Worm (Caenorhabditis elegans): ENCODE results near the gene C44C10.11.

C44C10.11 gene

ce11 chrX:11711437-11712080 is 1.4 kb upstream of the C44C10.11 start:
- TF ChIP-seq nhr-10 (tag; optimal IDR thresholded peaks at IDR 0.05) (no peak), mbf-1 (tag; optimal IDR thresholded peaks at IDR 0.05) (no peak), unc-55 (GFP tag; optimal IDR thresholded peaks at IDR 0.05) (no peak), nhr-25 (tag; optimal IDR thresholded peaks at IDR 0.05) (no peak), lsy-2 (tag; optimal IDR thresholded peaks at IDR 0.05) (no peak), lin-11 (tag; optimal IDR thresholded peaks at IDR 0.05) (no peak), ceh-82 (tag; optimal IDR thresholded peaks at IDR 0.05) (no peak), sma-9 (GFP tag; optimal IDR thresholded peaks at IDR 0.05) (no peak), sma-9 (tag; optimal IDR thresholded peaks at IDR 0.05) (no peak), lin-39 (tag; optimal IDR thresholded peaks at IDR 0.05) (no peak), nhr-23 (tag; optimal IDR thresholded peaks at IDR 0.05) (no peak), nhr-77 (tag; optimal IDR thresholded peaks at IDR 0.05) (no peak), Y55F3AM.14 (GFP tag; optimal IDR thresholded peaks at IDR 0.05) (no peak), ama-1 (optimal IDR thresholded peaks at IDR 0.05) (no peak), elt-1 (tag; optimal IDR thresholded peaks at IDR 0.05) (no peak), unc-62 (GFP tag; optimal IDR thresholded peaks at IDR 0.05) (no peak), dmd-4 (tag; optimal IDR thresholded peaks at IDR 0.05) (no peak), ceh-16 (tag; optimal IDR thresholded peaks at IDR 0.05) (no peak), egl-27 (tag; optimal IDR thresholded peaks at IDR 0.05) (no peak)

- TF ChIP-seq nhr-237 (tag; optimal IDR thresholded peaks at IDR 0.05) (no peak), ztf-11 (tag; optimal IDR thresholded peaks at IDR 0.05) (no peak), nhr-6 (tag; optimal IDR thresholded peaks at IDR 0.05) (no peak), nhr-25 (tag; optimal IDR thresholded peaks at IDR 0.05) (no peak), sma-9 (GFP tag; optimal IDR thresholded peaks at IDR 0.05) (no peak), sma-9 (tag; optimal IDR thresholded peaks at IDR 0.05) (no peak), lin-39 (tag; optimal IDR thresholded peaks at IDR 0.05) (no peak), mbf-1 (tag; optimal IDR thresholded peaks at IDR 0.05) (no peak), ceh-16 (tag; optimal IDR thresholded peaks at IDR 0.05) (no peak), snpc-4 (tag; optimal IDR thresholded peaks at IDR 0.05) (no peak), nhr-21 (tag; optimal IDR thresholded peaks at IDR 0.05) (no peak), lin-11 (tag; optimal IDR thresholded peaks at IDR 0.05) (no peak), elt-3 (tag; optimal IDR thresholded peaks at IDR 0.05) (no peak)
Measured at ce11 chrX:11702236-11702635, 7.9 kb downstream of the C44C10.11 start, which contains the start of gene C44C10.3. Gene C44C10.3 (plus strand): TSS chrX:11702536.

- TF ChIP-seq R02D3.7 (tag; optimal IDR thresholded peaks at IDR 0.05), result no peak
- TF ChIP-seq gmeb-1 (tag; optimal IDR thresholded peaks at IDR 0.05), result no peak
- TF ChIP-seq ama-1 (optimal IDR thresholded peaks at IDR 0.05), result no peak
- TF ChIP-seq nhr-77 (tag; optimal IDR thresholded peaks at IDR 0.05), result no peak
- TF ChIP-seq ztf-11 (tag; optimal IDR thresholded peaks at IDR 0.05), result no peak
- no peak for TF ChIP-seq snpc-4 (tag; optimal IDR thresholded peaks at IDR 0.05)
- TF ChIP-seq ceh-82 (tag; optimal IDR thresholded peaks at IDR 0.05), result no peak
- no peak for TF ChIP-seq mab-5 (tag; optimal IDR thresholded peaks at IDR 0.05)
Measured at ce11 chrX:11700263-11700662, 9.9 kb downstream of the C44C10.11 start, which contains the start of gene C44C10.15. Gene C44C10.15 (minus strand): TSS chrX:11700363.

- TF ChIP-seq elt-3 (tag; optimal IDR thresholded peaks at IDR 0.05) (no peak), nhr-129 (tag; optimal IDR thresholded peaks at IDR 0.05) (no peak), blmp-1 (tag; optimal IDR thresholded peaks at IDR 0.05; ENCODE audit: insufficient read depth) (no peak), sma-9 (GFP tag; optimal IDR thresholded peaks at IDR 0.05) (no peak), sma-9 (tag; optimal IDR thresholded peaks at IDR 0.05) (no peak), fos-1 (tag; optimal IDR thresholded peaks at IDR 0.05) (no peak), nhr-12 (tag; optimal IDR thresholded peaks at IDR 0.05) (no peak), nhr-237 (tag; optimal IDR thresholded peaks at IDR 0.05) (no peak), ceh-16 (tag; optimal IDR thresholded peaks at IDR 0.05) (no peak), crh-2 (tag; optimal IDR thresholded peaks at IDR 0.05) (no peak), nhr-21 (tag; optimal IDR thresholded peaks at IDR 0.05) (no peak), Y55F3AM.14 (GFP tag; optimal IDR thresholded peaks at IDR 0.05) (no peak), F13H6.1 (tag; optimal IDR thresholded peaks at IDR 0.05) (no peak), ztf-1 (GFP tag; conservative IDR thresholded peaks at IDR 0.05) (no peak), ZK546.5 (tag; optimal IDR thresholded peaks at IDR 0.05) (no peak), nhr-25 (tag; optimal IDR thresholded peaks at IDR 0.05) (no peak)
Measured at ce11 chrX:11696696-11697095, 13.4 kb downstream of the C44C10.11 start, which contains the start of gene C44C10.12. Gene C44C10.12 (plus strand): TSS chrX:11696996.
